Worm (Caenorhabditis elegans) whole organism, L2 larva: ENCODE results near the gene ttr-16.

Experiments
- C34F6.9 ChIP-seq: fragments of 150-350 bp; optimal IDR thresholded peaks from 2 replicates; lab custom pipeline; 2014; ENCODE audit warnings: missing biosample characterization, missing genetic modification characterization
- blmp-1 ChIP-seq: sonication (generic microtip); optimal IDR thresholded peaks from 2 replicates; lab custom pipeline; 2017; ENCODE audit warnings: missing genetic modification characterization, mild to moderate bottlenecking, missing compliant biosample characterization, antibody characterized with exemption, moderate library complexity; ENCODE audit not compliant: insufficient read depth
- elt-1 ChIP-seq: fragments of 150-350 bp; optimal IDR thresholded peaks from 2 replicates; lab custom pipeline; 2014; ENCODE audit warnings: missing biosample characterization, missing genetic modification characterization
- gmeb-1 ChIP-seq: fragments of 150-350 bp; optimal IDR thresholded peaks from 2 replicates; lab custom pipeline; 2014; ENCODE audit warnings: missing biosample characterization, missing genetic modification characterization
- lin-13 ChIP-seq: fragments of 150-350 bp; optimal IDR thresholded peaks from 2 replicates; lab custom pipeline; 2014; ENCODE audit warnings: missing biosample characterization, missing genetic modification reagents, missing genetic modification characterization
- skn-1 ChIP-seq: sonication (generic microtip); optimal IDR thresholded peaks from 2 replicates; lab custom pipeline; 2017; ENCODE audit warnings: missing biosample characterization, missing genetic modification characterization
- unc-55 ChIP-seq: fragments of 150-350 bp; sonication (generic microtip); optimal IDR thresholded peaks from 3 replicates; lab custom pipeline; 2014; ENCODE audit warnings: missing biosample characterization, missing genetic modification reagents, missing genetic modification characterization
- unc-62 ChIP-seq: fragments of 150-350 bp; optimal IDR thresholded peaks from 2 replicates; lab custom pipeline; 2014; ENCODE audit warnings: missing biosample characterization, missing genetic modification reagents, missing genetic modification characterization
- zag-1 ChIP-seq: fragments of 150-350 bp; optimal IDR thresholded peaks from 2 replicates; lab custom pipeline; 2014; ENCODE audit warnings: missing biosample characterization, missing genetic modification characterization
- ztf-11 ChIP-seq: sonication (generic microtip); optimal IDR thresholded peaks from 2 replicates; lab custom pipeline; 2017; ENCODE audit warnings: missing biosample characterization, missing genetic modification characterization

- TF ChIP-seq blmp-1 (tag; lab: Kevin White, UChicago), result no peak
- no peak for TF ChIP-seq C34F6.9
- no peak for TF ChIP-seq unc-55 (GFP tag; lab: Kevin White, UChicago)
- TF ChIP-seq lin-13, result no peak
- TF ChIP-seq ztf-11 (tag; lab: Kevin White, UChicago), result no peak
- no peak for TF ChIP-seq zag-1 (tag; lab: Kevin White, UChicago)
- TF ChIP-seq unc-62 (GFP tag; lab: Kevin White, UChicago), result no peak
- TF ChIP-seq skn-1 (tag; lab: Kevin White, UChicago), result no peak
- TF ChIP-seq gmeb-1 (tag; lab: Kevin White, UChicago), result no peak
- TF ChIP-seq elt-1 (tag; lab: Kevin White, UChicago), result no peak
Observed at ce11 chrIV:11089527-11089926, 25.6 kb upstream of the ttr-16 start, which contains the start of gene M7.7.
